Worm (Caenorhabditis elegans): ENCODE results near the gene T19C4.1.

ce11 chrV:11119294-11119755 lies 30.2 kb upstream of the T19C4.1 start, which contains the start of gene scb-1:
- no peak for TF ChIP-seq nhr-11 (tag; optimal IDR thresholded peaks at IDR 0.05)
- no peak for TF ChIP-seq ZK546.5 (tag; optimal IDR thresholded peaks at IDR 0.05)
- TF ChIP-seq fos-1 (tag; optimal IDR thresholded peaks at IDR 0.05): no peak
- TF ChIP-seq nhr-237 (tag; optimal IDR thresholded peaks at IDR 0.05): no peak
- no peak for TF ChIP-seq T20F7.1 (GFP tag; optimal IDR thresholded peaks at IDR 0.05)
- no peak for TF ChIP-seq nhr-42 (GFP tag; IDR thresholded peaks at IDR 0.05)
- TF ChIP-seq unc-62 (GFP tag; optimal IDR thresholded peaks at IDR 0.05 in 1 of 2): no peak
- no peak for TF ChIP-seq unc-62 (tag; optimal IDR thresholded peaks at IDR 0.05)
- TF ChIP-seq skn-1 (tag; optimal IDR thresholded peaks at IDR 0.05): no peak
- no peak for TF ChIP-seq fkh-10 (GFP tag; optimal IDR thresholded peaks at IDR 0.05)

Data from whole organism, L4 larva.